Fruit fly (Drosophila melanogaster) whole organism, embryonic: ENCODE data around the gene Tgt.
A peak's percentile ranks its signal among the peaks of the same experiment; 100 is the strongest.

ENCODE experiments used
- Blimp-1 ChIP-seq: fragments of 200-800 bp; sonication (Bioruptor generic); optimal IDR thresholded peaks from 3 replicates; lab custom pipeline; 2018; ENCODE audit warnings: missing biosample characterization, missing genetic modification characterization, mild to moderate bottlenecking, moderate library complexity, missing genetic modification reagents
- CG1024 ChIP-seq: fragments of 200-800 bp; sonication (Bioruptor generic); IDR thresholded peaks from 2 replicates; pipeline ENCODE4 v1.3.6; 2022; ENCODE audit warnings: missing biosample characterization, missing genetic modification characterization
- CG10267 ChIP-seq: fragments of 200-800 bp; sonication (Bioruptor generic); optimal IDR thresholded peaks from 2 replicates; lab custom pipeline; 2018; ENCODE audit warnings: missing biosample characterization, mild to moderate bottlenecking, missing genetic modification characterization, moderate library complexity
- CG11247 ChIP-seq: fragments of 200-800 bp; sonication (Bioruptor generic); IDR thresholded peaks from 2 replicates; pipeline ENCODE4 v1.3.6; 2022; ENCODE audit warnings: missing biosample characterization, missing genetic modification characterization
- CG11504 ChIP-seq: fragments of 200-800 bp; sonication (Bioruptor generic); optimal IDR thresholded peaks from 3 replicates; lab custom pipeline; 2019; ENCODE audit warnings: missing biosample characterization, mild to moderate bottlenecking, missing genetic modification characterization, moderate library complexity
- CG11560 ChIP-seq: fragments of 200-800 bp; sonication (Bioruptor generic); IDR thresholded peaks from 3 replicates; pipeline ENCODE4 v1.3.6; 2022; ENCODE audit warnings: missing biosample characterization, missing genetic modification characterization
- CG12155 ChIP-seq: fragments of 200-800 bp; sonication (Bioruptor generic); optimal IDR thresholded peaks from 3 replicates; lab custom pipeline; 2016; ENCODE audit warnings: missing biosample characterization, missing genetic modification characterization
- CG12659 ChIP-seq: fragments of 200-800 bp; sonication (Bioruptor generic); optimal IDR thresholded peaks from 3 replicates; lab custom pipeline; 2017; ENCODE audit warnings: mild to moderate bottlenecking, missing biosample characterization, missing genetic modification reagents, missing genetic modification characterization
- CG13123 ChIP-seq: fragments of 200-800 bp; sonication (Bioruptor generic); optimal IDR thresholded peaks from 2 replicates; lab custom pipeline; 2016; ENCODE audit warnings: missing biosample characterization, missing genetic modification characterization
- CG14860 ChIP-seq: fragments of 200-800 bp; sonication (Bioruptor generic); IDR thresholded peaks from 3 replicates; pipeline ENCODE4 v1.3.6; 2022; ENCODE audit warnings: missing biosample characterization, missing genetic modification characterization; ENCODE audit not compliant: partially characterized antibody
- CG1603 ChIP-seq: fragments of 200-800 bp; sonication (Bioruptor generic); optimal IDR thresholded peaks from 2 replicates; lab custom pipeline; 2019; ENCODE audit warnings: missing biosample characterization, mild to moderate bottlenecking, missing genetic modification characterization, moderate library complexity
- CG1832 ChIP-seq: fragments of 200-800 bp; sonication (Bioruptor generic); optimal IDR thresholded peaks from 2 replicates; lab custom pipeline; 2017; ENCODE audit warnings: missing biosample characterization, mild to moderate bottlenecking, missing genetic modification characterization, inconsistent platforms
- CG18619 ChIP-seq: fragments of 200-800 bp; sonication (Bioruptor generic); optimal IDR thresholded peaks from 3 replicates; lab custom pipeline; 2017; ENCODE audit warnings: missing biosample characterization, mild to moderate bottlenecking, missing genetic modification characterization
- CG2712 ChIP-seq: fragments of 200-800 bp; optimal IDR thresholded peaks from 3 replicates; lab custom pipeline; 2019; ENCODE audit warnings: missing biosample characterization, mild to moderate bottlenecking, missing genetic modification characterization, moderate library complexity
- CG30020 ChIP-seq: fragments of 200-800 bp; optimal IDR thresholded peaks from 2 replicates; lab custom pipeline; 2019; ENCODE audit warnings: missing biosample characterization, mild to moderate bottlenecking, missing genetic modification characterization, moderate library complexity
- CG3281 ChIP-seq: fragments of 200-800 bp; sonication (Bioruptor generic); optimal IDR thresholded peaks from 3 replicates; lab custom pipeline; 2017; ENCODE audit warnings: missing biosample characterization, mild to moderate bottlenecking, missing genetic modification characterization
- CG4328 ChIP-seq: fragments of 200-800 bp; sonication (Bioruptor generic); optimal IDR thresholded peaks from 3 replicates; lab custom pipeline; 2017; ENCODE audit warnings: missing biosample characterization, missing genetic modification reagents, missing genetic modification characterization
- CG4820 ChIP-seq: fragments of 200-800 bp; sonication (Bioruptor generic); optimal IDR thresholded peaks from 3 replicates; lab custom pipeline; 2016; ENCODE audit warnings: missing biosample characterization, missing genetic modification characterization
- CG6272 ChIP-seq: fragments of 200-800 bp; sonication (Bioruptor generic); IDR thresholded peaks from 2 replicates; pipeline ENCODE4 v1.3.6; 2022; ENCODE audit warnings: missing biosample characterization, missing genetic modification characterization
- CG6683 ChIP-seq: fragments of 200-800 bp; sonication (Bioruptor generic); optimal IDR thresholded peaks from 2 replicates; lab custom pipeline; 2017; ENCODE audit warnings: missing biosample characterization, mild to moderate bottlenecking, missing genetic modification characterization, missing genetic modification reagents
- CG7987 ChIP-seq: fragments of 200-800 bp; sonication (Bioruptor generic); optimal IDR thresholded peaks from 2 replicates; lab custom pipeline; 2018; ENCODE audit warnings: missing biosample characterization, mild to moderate bottlenecking, missing genetic modification characterization, moderate library complexity
- CG8388 ChIP-seq: fragments of 200-800 bp; sonication (Bioruptor generic); optimal IDR thresholded peaks from 2 replicates; lab custom pipeline; 2019; ENCODE audit warnings: missing biosample characterization, mild to moderate bottlenecking, missing genetic modification characterization, moderate library complexity
- CTCF ChIP-seq: fragments of 200-800 bp; sonication (Bioruptor generic); optimal IDR thresholded peaks from 2 replicates; lab custom pipeline; 2017; ENCODE audit warnings: missing biosample characterization, mild to moderate bottlenecking, missing genetic modification characterization, moderate library complexity
- CoRest ChIP-seq: fragments of 200-800 bp; sonication (Bioruptor generic); optimal IDR thresholded peaks from 3 replicates; lab custom pipeline; 2018; ENCODE audit warnings: missing biosample characterization, mild to moderate bottlenecking, missing genetic modification characterization, moderate library complexity
- Ets65A ChIP-seq: fragments of 200-800 bp; sonication (Bioruptor generic); peaks from one replicate; lab custom pipeline; 2016; ENCODE audit warnings: missing biosample characterization, missing genetic modification characterization
- H2.0 ChIP-seq: fragments of 200-800 bp; sonication (Bioruptor generic); IDR thresholded peaks from 2 replicates; pipeline ENCODE4 v1.3.6; 2022; ENCODE audit warnings: missing biosample characterization, missing genetic modification characterization
- HLH4C ChIP-seq: fragments of 200-800 bp; sonication (Bioruptor generic); IDR thresholded peaks from 3 replicates; pipeline ENCODE4 v1.3.6; 2022; ENCODE audit warnings: missing biosample characterization, missing genetic modification characterization; ENCODE audit not compliant: partially characterized antibody
- HLHmδ ChIP-seq: fragments of 200-800 bp; sonication (Bioruptor generic); optimal IDR thresholded peaks from 2 replicates; lab custom pipeline; 2018; ENCODE audit warnings: missing biosample characterization, mild to moderate bottlenecking, missing genetic modification characterization, moderate library complexity
- Hmr ChIP-seq: fragments of 200-800 bp; sonication (Bioruptor generic); optimal IDR thresholded peaks from 3 replicates; lab custom pipeline; 2017; ENCODE audit warnings: mild to moderate bottlenecking, missing biosample characterization, missing genetic modification reagents, missing genetic modification characterization
- Mad ChIP-seq: fragments of 200-800 bp; sonication (Bioruptor generic); optimal IDR thresholded peaks from 2 replicates; lab custom pipeline; 2016; ENCODE audit warnings: missing biosample characterization, missing genetic modification characterization
- Meics ChIP-seq: fragments of 200-800 bp; sonication (Bioruptor generic); optimal IDR thresholded peaks from 2 replicates; lab custom pipeline; 2017; ENCODE audit warnings: missing biosample characterization, mild to moderate bottlenecking, missing genetic modification characterization
- NK7.1 ChIP-seq: fragments of 200-800 bp; sonication (Bioruptor generic); optimal IDR thresholded peaks from 3 replicates; lab custom pipeline; 2016; ENCODE audit warnings: missing biosample characterization, missing genetic modification characterization
- cas ChIP-seq: fragments of 200-800 bp; sonication (Bioruptor generic); IDR thresholded peaks from 2 replicates; pipeline ENCODE4 v1.3.6; 2022; ENCODE audit warnings: missing biosample characterization, missing genetic modification characterization
- chn ChIP-seq: fragments of 200-800 bp; sonication (Bioruptor generic); optimal IDR thresholded peaks from 2 replicates; lab custom pipeline; 2016; ENCODE audit warnings: missing biosample characterization, missing genetic modification characterization
- croc ChIP-seq: fragments of 200-800 bp; sonication (Bioruptor generic); conservative IDR thresholded peaks from 3 replicates; pipeline ENCODE4 v1.3.6; 2022; ENCODE audit warnings: missing biosample characterization, missing genetic modification characterization
- en ChIP-seq: fragments of 200-800 bp; sonication (Bioruptor generic); optimal IDR thresholded peaks from 2 replicates; lab custom pipeline; 2016; ENCODE audit warnings: missing biosample characterization, missing genetic modification characterization
- ewg ChIP-seq: fragments of 200-800 bp; sonication (Bioruptor generic); optimal IDR thresholded peaks from 3 replicates; lab custom pipeline; 2017; ENCODE audit warnings: mild to moderate bottlenecking, missing biosample characterization, missing genetic modification reagents, missing genetic modification characterization
- gsb-n ChIP-seq: fragments of 200-800 bp; sonication (Bioruptor generic); optimal IDR thresholded peaks from 3 replicates; lab custom pipeline; 2018; ENCODE audit warnings: missing biosample characterization, mild to moderate bottlenecking, missing genetic modification characterization
- gt ChIP-seq: fragments of 200-800 bp; sonication (Bioruptor generic); IDR thresholded peaks from 2 replicates; pipeline ENCODE4 v1.3.6; 2022; ENCODE audit warnings: missing biosample characterization, missing genetic modification characterization
- kah ChIP-seq: fragments of 200-800 bp; sonication (Bioruptor generic); optimal IDR thresholded peaks from 2 replicates; lab custom pipeline; 2018; ENCODE audit warnings: missing biosample characterization, mild to moderate bottlenecking, missing genetic modification characterization
- knrl ChIP-seq: fragments of 200-800 bp; sonication (Bioruptor generic); IDR thresholded peaks from 3 replicates; pipeline ENCODE4 v1.3.6; 2022; ENCODE audit warnings: missing biosample characterization, missing genetic modification characterization; ENCODE audit not compliant: partially characterized antibody
- mam ChIP-seq: fragments of 200-800 bp; sonication (Bioruptor generic); optimal IDR thresholded peaks from 3 replicates; lab custom pipeline; 2016; ENCODE audit warnings: missing biosample characterization, missing genetic modification characterization
- nau ChIP-seq: fragments of 200-800 bp; sonication (Bioruptor generic); optimal IDR thresholded peaks from 3 replicates; lab custom pipeline; 2017; ENCODE audit warnings: missing biosample characterization, mild to moderate bottlenecking, missing genetic modification characterization, missing genetic modification reagents
- nerfin-2 ChIP-seq: fragments of 200-800 bp; sonication (Bioruptor generic); IDR thresholded peaks from 2 replicates; pipeline ENCODE4 v1.3.6; 2022; ENCODE audit warnings: missing biosample characterization, missing genetic modification characterization; ENCODE audit not compliant: partially characterized antibody
- onecut ChIP-seq: fragments of 200-800 bp; sonication (Bioruptor generic); IDR thresholded peaks from 2 replicates; pipeline ENCODE4 v1.3.6; 2022; ENCODE audit warnings: missing biosample characterization, missing genetic modification characterization
- salm ChIP-seq: fragments of 200-800 bp; sonication (Bioruptor generic); optimal IDR thresholded peaks from 2 replicates; lab custom pipeline; 2018; ENCODE audit warnings: missing biosample characterization, mild to moderate bottlenecking, missing genetic modification characterization
- stwl ChIP-seq: fragments of 200-800 bp; sonication (Bioruptor generic); optimal IDR thresholded peaks from 3 replicates; lab custom pipeline; 2018; ENCODE audit warnings: missing biosample characterization, mild to moderate bottlenecking, missing genetic modification characterization, moderate library complexity
- unc-4 ChIP-seq: fragments of 200-800 bp; sonication (Bioruptor generic); IDR thresholded peaks from 2 replicates; pipeline ENCODE4 v1.3.6; 2022; ENCODE audit warnings: missing biosample characterization, missing genetic modification characterization; ENCODE audit not compliant: partially characterized antibody
- unpg ChIP-seq: fragments of 200-800 bp; sonication (Bioruptor generic); optimal IDR thresholded peaks from 3 replicates; lab custom pipeline; 2018; ENCODE audit warnings: missing biosample characterization, mild to moderate bottlenecking, missing genetic modification characterization, moderate library complexity
- vfl ChIP-seq: fragments of 200-800 bp; sonication (Bioruptor generic); optimal IDR thresholded peaks from 2 replicates; lab custom pipeline; 2016; ENCODE audit warnings: missing biosample characterization, missing genetic modification characterization
- vnd ChIP-seq: fragments of 200-800 bp; sonication (Bioruptor generic); IDR thresholded peaks from 3 replicates; pipeline ENCODE4 v1.3.6; 2022; ENCODE audit warnings: missing biosample characterization, missing genetic modification characterization; ENCODE audit not compliant: partially characterized antibody

Gene Tgt

DNA sequence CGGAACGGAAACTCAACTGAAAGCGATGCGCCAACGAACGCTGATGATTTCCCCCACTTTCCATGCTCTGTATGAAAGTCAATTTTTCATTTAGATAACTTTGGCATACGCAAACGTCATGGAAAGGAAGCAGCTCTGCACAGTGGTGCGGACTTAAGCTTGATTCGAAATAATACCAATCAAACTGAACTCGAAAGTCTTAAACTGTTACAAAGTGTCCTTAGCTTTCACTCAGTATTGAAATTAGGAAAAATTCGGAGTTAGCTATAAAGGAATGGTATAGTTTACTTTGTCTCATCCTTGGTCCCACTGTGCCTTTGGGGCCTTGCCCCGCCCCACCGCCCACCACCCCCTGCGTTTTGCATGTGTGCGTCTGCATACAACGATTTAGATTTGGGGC, 23.6 kb downstream of the Tgt start (continued):
- TF ChIP-seq CG1832 (no peak), Blimp-1 (GFP tag; lab: Kevin White, UChicago) (peak; percentile 30), CG2712 (tag; lab: Kevin White, UChicago) (peak; percentile 41), mam (GFP tag; lab: Kevin White, UChicago) (peak; percentile 1), chn (GFP tag; lab: Kevin White, UChicago) (peak; percentile 15), Ets65A (GFP tag; lab: Kevin White, UChicago) (peak; percentile 82), Meics (GFP tag; lab: Kevin White, UChicago) (peak; percentile 55), CG12659 (peak; percentile 51), CG11560 (0 out of 3 replicates have a peak, but pooled peaks have one; percentile 25), nerfin-2 (GFP tag; lab: Robert Waterston, UW) (no peak), CG6272 (GFP tag; lab: Robert Waterston, UW) (peak; percentile 28; the same call in 1 of the 2 replicates), Mad (GFP tag; lab: Kevin White, UChicago) (no peak), CG4820 (GFP tag; lab: Kevin White, UChicago) (no peak), croc (GFP tag; lab: Robert Waterston, UW) (0 out of 3 replicates have a peak, but pooled peaks have one; percentile 13), salm (tag; lab: Kevin White, UChicago) (no peak), CG30020 (tag; lab: Kevin White, UChicago) (no peak), vfl (GFP tag; lab: Kevin White, UChicago) (peak; percentile 20), CG11247 (peak; percentile 45; the same call in 1 of the 2 replicates), Hmr (GFP tag; lab: Kevin White, UChicago) (peak; percentile 84), en (GFP tag; lab: Kevin White, UChicago) (no peak), CG13123 (GFP tag; lab: Kevin White, UChicago) (no peak), CG8388 (GFP tag; lab: Kevin White, UChicago) (no peak), gt (GFP tag; lab: Robert Waterston, UW) (no peak), CG4328 (GFP tag; lab: Kevin White, UChicago) (no peak), cas (GFP tag; lab: Robert Waterston, UW) (no peak), CG1603 (tag; lab: Kevin White, UChicago) (peak; percentile 73), knrl (GFP tag; lab: Robert Waterston, UW) (no peak), CG3281 (peak; percentile 55), CG1024 (GFP tag; lab: Robert Waterston, UW) (no peak), vnd (GFP tag; lab: Robert Waterston, UW) (no peak), CG18619 (GFP tag; lab: Kevin White, UChicago) (no peak), CG7987 (no peak), NK7.1 (no peak), CG11504 (peak; percentile 61), CoRest (tag; lab: Kevin White, UChicago) (peak; percentile 36), HLHmδ (GFP tag; lab: Kevin White, UChicago) (no peak), nau (peak; percentile 15), gsb-n (no peak), HLH4C (no peak), CTCF (GFP tag; lab: Kevin White, UChicago) (no peak), CG10267 (tag; lab: Kevin White, UChicago) (no peak), H2.0 (GFP tag; lab: Robert Waterston, UW) (peak; percentile 59; the same call in 1 of the 2 replicates), ewg (GFP tag; lab: Kevin White, UChicago) (peak; percentile 31), kah (GFP tag; lab: Kevin White, UChicago) (no peak), onecut (GFP tag; lab: Robert Waterston, UW) (peak; percentile 51), stwl (no peak), unc-4 (GFP tag; lab: Robert Waterston, UW) (no peak), CG14860 (GFP tag; lab: Robert Waterston, UW) (no peak), unpg (GFP tag; lab: Kevin White, UChicago) (peak; percentile 26), CG12155 (GFP tag; lab: Kevin White, UChicago) (peak; percentile 12), CG6683 (GFP tag; lab: Kevin White, UChicago) (no peak)
